Worm (Caenorhabditis elegans) whole organism, late embryonic: ENCODE measurements around the gene srp-7.

Source experiments
- F13H6.1 ChIP-seq: sonication (generic microtip); optimal IDR thresholded peaks from 2 replicates; lab custom pipeline; 2016; ENCODE audit warnings: missing genetic modification characterization, missing compliant biosample characterization
- Y22D7AL.16 ChIP-seq: sonication (generic microtip); optimal IDR thresholded peaks from 2 replicates; lab custom pipeline; 2016; ENCODE audit warnings: missing genetic modification characterization, missing compliant biosample characterization
- ama-1 ChIP-seq: fragments of 150-350 bp; optimal IDR thresholded peaks from 2 replicates; lab custom pipeline; 2014
- ceh-18 ChIP-seq: sonication (generic microtip); optimal IDR thresholded peaks from 2 replicates; lab custom pipeline; 2016; ENCODE audit warnings: missing genetic modification characterization, missing compliant biosample characterization
- dve-1 ChIP-seq: sonication (generic microtip); optimal IDR thresholded peaks from 2 replicates; lab custom pipeline; 2017; ENCODE audit warnings: antibody characterized with exemption, mild to moderate bottlenecking, missing genetic modification characterization, missing compliant biosample characterization
- elt-2 ChIP-seq: sonication (generic microtip); optimal IDR thresholded peaks from 2 replicates; lab custom pipeline; 2016; ENCODE audit warnings: missing genetic modification reagents, missing genetic modification characterization, missing compliant biosample characterization
- eyg-1 ChIP-seq: sonication (generic microtip); optimal IDR thresholded peaks from 2 replicates; lab custom pipeline; 2016; ENCODE audit warnings: missing genotype, missing genetic modification characterization, missing compliant biosample characterization
- fkh-10 ChIP-seq: fragments of 150-350 bp; optimal IDR thresholded peaks from 2 replicates; lab custom pipeline; 2014; ENCODE audit warnings: missing biosample characterization, missing genetic modification reagents, missing genetic modification characterization
- hlh-30 ChIP-seq: sonication (generic microtip); optimal IDR thresholded peaks from 2 replicates; lab custom pipeline; 2017; ENCODE audit warnings: antibody characterized with exemption, missing genetic modification characterization, missing compliant biosample characterization; ENCODE audit not compliant: insufficient read depth
- pax-1 ChIP-seq: fragments of 150-350 bp; optimal IDR thresholded peaks from 2 replicates; lab custom pipeline; 2014; ENCODE audit warnings: missing biosample characterization, missing genetic modification characterization
- pqm-1 ChIP-seq: sonication (generic microtip); optimal IDR thresholded peaks from 2 replicates; lab custom pipeline; 2016; ENCODE audit warnings: missing genetic modification characterization, missing compliant biosample characterization
- ref-2 ChIP-seq: sonication (generic microtip); optimal IDR thresholded peaks from 2 replicates; lab custom pipeline; 2016; ENCODE audit warnings: missing genetic modification characterization, missing compliant biosample characterization
- sox-4 ChIP-seq: sonication (generic microtip); optimal IDR thresholded peaks from 2 replicates; lab custom pipeline; 2017; ENCODE audit warnings: mild to moderate bottlenecking, missing genetic modification characterization, inconsistent platforms, missing compliant biosample characterization
- tbx-2 ChIP-seq: sonication (generic microtip); optimal IDR thresholded peaks from 2 replicates; lab custom pipeline; 2016; ENCODE audit warnings: missing genetic modification characterization, missing compliant biosample characterization

DNA sequence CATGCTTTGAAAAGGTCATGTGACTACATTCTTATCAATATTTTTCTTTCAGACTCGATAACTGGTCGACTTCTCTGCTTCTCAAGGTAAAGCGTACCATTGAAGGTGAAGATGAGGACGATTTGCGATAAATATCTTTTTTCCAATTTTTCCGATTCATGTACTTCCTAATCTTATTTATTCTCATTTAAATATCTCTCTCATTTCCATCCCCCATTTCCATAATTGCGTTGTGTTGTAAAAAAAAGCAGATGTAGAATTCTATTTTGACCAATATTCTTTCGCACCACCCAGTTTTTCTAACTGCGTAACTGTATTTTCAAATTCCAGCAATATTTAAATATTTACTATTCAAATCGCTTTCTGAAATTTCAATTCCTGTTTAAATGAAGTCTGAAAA, 46.0 kb upstream of the srp-7 start, which contains the start of gene D1014.4:
- TF ChIP-seq ref-2 (tag; lab: Kevin White, UChicago): no peak
- TF ChIP-seq tbx-2 (tag; lab: Kevin White, UChicago): no peak
- no peak for TF ChIP-seq fkh-10 (GFP tag; lab: Kevin White, UChicago)
- TF ChIP-seq pax-1 (tag; lab: Kevin White, UChicago): no peak
- no peak for TF ChIP-seq eyg-1 (tag; lab: Kevin White, UChicago)
- TF ChIP-seq dve-1 (tag; lab: Kevin White, UChicago): no peak
- TF ChIP-seq ceh-18 (tag; lab: Kevin White, UChicago): no peak
- TF ChIP-seq elt-2 (tag; lab: Kevin White, UChicago): no peak
- no peak for TF ChIP-seq sox-4 (tag; lab: Kevin White, UChicago)
- no peak for TF ChIP-seq pqm-1 (tag; lab: Kevin White, UChicago)
- TF ChIP-seq hlh-30: no peak
- no peak for TF ChIP-seq Y22D7AL.16 (tag; lab: Kevin White, UChicago)
- no peak for TF ChIP-seq ama-1 (lab: Kevin White, UChicago)
- no peak for TF ChIP-seq F13H6.1
